Worm (Caenorhabditis elegans): ENCODE data around the gene srg-59.

DNA sequence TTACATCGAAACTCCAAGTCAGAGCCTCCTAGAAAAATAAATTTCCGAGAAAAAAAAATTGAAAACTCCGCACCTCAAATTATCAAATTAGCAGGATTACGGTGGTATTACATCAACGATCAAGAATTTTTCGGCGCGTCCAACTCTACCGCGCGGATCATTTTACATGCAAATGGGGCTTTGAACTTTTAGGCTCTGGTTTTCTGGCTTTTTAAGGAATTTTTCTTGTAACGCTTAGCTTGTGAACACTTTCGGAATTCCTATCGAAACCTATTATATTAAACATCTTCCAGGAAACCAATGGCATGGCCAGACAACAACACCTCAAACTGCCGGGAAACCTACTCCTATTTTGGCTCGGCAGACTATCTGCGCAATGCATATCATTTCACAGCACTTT lies 46.4 kb upstream of the srg-59 start, which contains the start of gene srh-56:
- TF ChIP-seq ztf-23 (GFP tag; IDR thresholded peaks at IDR 0.05) (no peak), flt-1 (GFP tag; IDR thresholded peaks at IDR 0.05) (no peak), cog-1 (tag; optimal IDR thresholded peaks at IDR 0.05) (no peak), ztf-29 (GFP tag; IDR thresholded peaks at IDR 0.05) (no peak), ref-1 (GFP tag; conservative IDR thresholded peaks at IDR 0.05) (no peak), tab-1 (GFP tag; IDR thresholded peaks at IDR 0.05) (no peak), klf-2 (GFP tag; conservative IDR thresholded peaks at IDR 0.05) (no peak), T22C8.4 (GFP tag; IDR thresholded peaks at IDR 0.05) (no peak), med-1 (GFP tag; optimal IDR thresholded peaks at IDR 0.05; ENCODE audit: insufficient read depth) (no peak)
